Fruit fly (Drosophila melanogaster) whole organism, embryonic: ENCODE data around the gene sau.

Source experiments
- Ada2b ChIP-seq: fragments of 200-800 bp; sonication (Bioruptor generic); IDR thresholded peaks from 2 replicates; pipeline ENCODE4 v1.3.6; 2022; ENCODE audit warnings: missing biosample characterization, missing genetic modification characterization
- B-H1 ChIP-seq: fragments of 200-800 bp; sonication (Bioruptor generic); IDR thresholded peaks from 3 replicates; pipeline ENCODE4 v1.3.6; 2022; ENCODE audit warnings: missing biosample characterization, missing genetic modification characterization
- CG10431 ChIP-seq: fragments of 200-800 bp; sonication (Bioruptor generic); optimal IDR thresholded peaks from 3 replicates; lab custom pipeline; 2018; ENCODE audit warnings: missing biosample characterization, mild to moderate bottlenecking, missing genetic modification characterization
- CG10462 ChIP-seq: fragments of 200-800 bp; sonication (Bioruptor generic); optimal IDR thresholded peaks from 2 replicates; lab custom pipeline; 2016; ENCODE audit warnings: missing biosample characterization, missing genetic modification characterization
- CG12769 ChIP-seq: fragments of 200-800 bp; sonication (Bioruptor generic); optimal IDR thresholded peaks from 2 replicates; lab custom pipeline; 2019; ENCODE audit warnings: missing biosample characterization, mild to moderate bottlenecking, missing genetic modification characterization, moderate library complexity
- CG13894 ChIP-seq: fragments of 200-800 bp; sonication (Bioruptor generic); optimal IDR thresholded peaks from 3 replicates; lab custom pipeline; 2018; ENCODE audit warnings: missing biosample characterization, mild to moderate bottlenecking, missing genetic modification characterization, moderate library complexity
- CG14860 ChIP-seq: fragments of 200-800 bp; sonication (Bioruptor generic); IDR thresholded peaks from 3 replicates; pipeline ENCODE4 v1.3.6; 2022; ENCODE audit warnings: missing biosample characterization, missing genetic modification characterization; ENCODE audit not compliant: partially characterized antibody
- CG14965 ChIP-seq: fragments of 200-800 bp; sonication (Bioruptor generic); optimal IDR thresholded peaks from 2 replicates; lab custom pipeline; 2016; ENCODE audit warnings: missing biosample characterization, missing genetic modification characterization, borderline replicate concordance
- CG16815 ChIP-seq: fragments of 200-800 bp; sonication (Bioruptor generic); optimal IDR thresholded peaks from 3 replicates; lab custom pipeline; 2017; ENCODE audit warnings: missing biosample characterization, mild to moderate bottlenecking, missing genetic modification characterization
- CG17385 ChIP-seq: fragments of 200-800 bp; sonication (Bioruptor generic); optimal IDR thresholded peaks from 3 replicates; lab custom pipeline; 2018; ENCODE audit warnings: missing biosample characterization, mild to moderate bottlenecking, missing genetic modification characterization
- CG17568 ChIP-seq: fragments of 200-800 bp; sonication (Bioruptor generic); optimal IDR thresholded peaks from 2 replicates; lab custom pipeline; 2018; ENCODE audit warnings: missing biosample characterization, mild to moderate bottlenecking, missing genetic modification characterization, moderate library complexity
- CG30403 ChIP-seq: fragments of 200-800 bp; sonication (Bioruptor generic); optimal IDR thresholded peaks from 3 replicates; lab custom pipeline; 2016; ENCODE audit warnings: missing biosample characterization, missing genetic modification characterization
- CG31441 ChIP-seq: fragments of 200-800 bp; sonication (Bioruptor generic); IDR thresholded peaks from 2 replicates; pipeline ENCODE4 v1.3.6; 2022; ENCODE audit warnings: missing biosample characterization, missing genetic modification characterization
- CG3281 ChIP-seq: fragments of 200-800 bp; sonication (Bioruptor generic); optimal IDR thresholded peaks from 3 replicates; lab custom pipeline; 2017; ENCODE audit warnings: missing biosample characterization, mild to moderate bottlenecking, missing genetic modification characterization
- CG34224 ChIP-seq: fragments of 200-800 bp; sonication (Bioruptor generic); IDR thresholded peaks from 3 replicates; pipeline ENCODE4 v1.3.6; 2022; ENCODE audit warnings: missing biosample characterization, missing genetic modification characterization; ENCODE audit not compliant: partially characterized antibody
- CG4617 ChIP-seq: fragments of 200-800 bp; sonication (Bioruptor generic); optimal IDR thresholded peaks from 3 replicates; lab custom pipeline; 2016; ENCODE audit warnings: missing biosample characterization, missing genetic modification characterization, borderline replicate concordance
- CG4820 ChIP-seq: fragments of 200-800 bp; sonication (Bioruptor generic); optimal IDR thresholded peaks from 3 replicates; lab custom pipeline; 2016; ENCODE audit warnings: missing biosample characterization, missing genetic modification characterization
- CG6791 ChIP-seq: fragments of 200-800 bp; sonication (Bioruptor generic); IDR thresholded peaks from 3 replicates; pipeline ENCODE4 v1.3.6; 2022; ENCODE audit warnings: missing biosample characterization, missing genetic modification characterization; ENCODE audit not compliant: partially characterized antibody
- CG7839 ChIP-seq: fragments of 200-800 bp; sonication (Bioruptor generic); optimal IDR thresholded peaks from 3 replicates; lab custom pipeline; 2018; ENCODE audit warnings: missing biosample characterization, mild to moderate bottlenecking, missing genetic modification characterization, moderate library complexity
- CG7928 ChIP-seq: fragments of 200-800 bp; sonication (Bioruptor generic); optimal IDR thresholded peaks from 2 replicates; lab custom pipeline; 2017; ENCODE audit warnings: missing biosample characterization, mild to moderate bottlenecking, missing genetic modification characterization
- CG9437 ChIP-seq: fragments of 200-800 bp; sonication (Bioruptor generic); optimal IDR thresholded peaks from 2 replicates; lab custom pipeline; 2018; ENCODE audit warnings: missing biosample characterization, mild to moderate bottlenecking, missing genetic modification characterization
- Dbx ChIP-seq: fragments of 200-800 bp; sonication (Bioruptor generic); IDR thresholded peaks from 3 replicates; pipeline ENCODE4 v1.3.6; 2022; ENCODE audit warnings: missing biosample characterization, missing genetic modification characterization
- Dek ChIP-seq: fragments of 200-800 bp; sonication (Bioruptor generic); optimal IDR thresholded peaks from 3 replicates; lab custom pipeline; 2019; ENCODE audit warnings: missing biosample characterization, mild to moderate bottlenecking, missing genetic modification characterization, moderate library complexity
- Fer3 ChIP-seq: fragments of 200-800 bp; sonication (Bioruptor generic); optimal IDR thresholded peaks from 2 replicates; lab custom pipeline; 2018; ENCODE audit warnings: missing biosample characterization, mild to moderate bottlenecking, missing genetic modification characterization, moderate library complexity
- HLH4C ChIP-seq: fragments of 200-800 bp; sonication (Bioruptor generic); IDR thresholded peaks from 3 replicates; pipeline ENCODE4 v1.3.6; 2022; ENCODE audit warnings: missing biosample characterization, missing genetic modification characterization; ENCODE audit not compliant: partially characterized antibody
- Hmr ChIP-seq: fragments of 200-800 bp; sonication (Bioruptor generic); optimal IDR thresholded peaks from 3 replicates; lab custom pipeline; 2017; ENCODE audit warnings: mild to moderate bottlenecking, missing biosample characterization, missing genetic modification reagents, missing genetic modification characterization
- Mad ChIP-seq: fragments of 200-800 bp; sonication (Bioruptor generic); optimal IDR thresholded peaks from 2 replicates; lab custom pipeline; 2016; ENCODE audit warnings: missing biosample characterization, missing genetic modification characterization
- Med ChIP-seq: fragments of 200-800 bp; sonication (Bioruptor generic); peaks from one replicate; lab custom pipeline; 2016; ENCODE audit warnings: missing biosample characterization, missing genetic modification characterization, mild to moderate bottlenecking, inconsistent platforms, moderate library complexity
- Meics ChIP-seq: fragments of 200-800 bp; sonication (Bioruptor generic); optimal IDR thresholded peaks from 2 replicates; lab custom pipeline; 2017; ENCODE audit warnings: missing biosample characterization, mild to moderate bottlenecking, missing genetic modification characterization
- Nf-YB ChIP-seq: fragments of 200-800 bp; sonication (Bioruptor generic); optimal IDR thresholded peaks from 3 replicates; lab custom pipeline; 2019; ENCODE audit warnings: missing biosample characterization, mild to moderate bottlenecking, missing genetic modification characterization, moderate library complexity
- Tbp ChIP-seq: fragments of >200 bp; optimal IDR thresholded peaks from 2 replicates; lab custom pipeline; 2018; ENCODE audit warnings: missing biosample characterization, missing genetic modification characterization
- Trl ChIP-seq, 3 experiments: fragments of >200 bp in 2 of 3; fragments of 200-800 bp in 1 of 3; sonication (Bioruptor generic) in 1 of 3; optimal IDR thresholded peaks; 2 replicates in 1 of 3; 3 replicates in 2 of 3; lab custom pipeline; 2016 to 2017; ENCODE audit warnings: missing biosample characterization in 1 of 3, missing genetic modification characterization in 1 of 3
- corto ChIP-seq: fragments of 200-800 bp; sonication (Bioruptor generic); optimal IDR thresholded peaks from 2 replicates; lab custom pipeline; 2016; ENCODE audit warnings: missing biosample characterization, mild to moderate bottlenecking, missing genetic modification characterization, moderate library complexity
- eve ChIP-seq, 2 experiments: fragments of >200 bp; optimal IDR thresholded peaks; 2 replicates each; lab custom pipeline; 2017; ENCODE audit warnings: missing biosample characterization in 2 of 2, missing genetic modification characterization in 2 of 2
- fd64A ChIP-seq: fragments of 200-800 bp; sonication (Bioruptor generic); optimal IDR thresholded peaks from 3 replicates; lab custom pipeline; 2018; ENCODE audit warnings: missing biosample characterization, mild to moderate bottlenecking, missing genetic modification characterization
- fu2 ChIP-seq: fragments of 200-800 bp; sonication (Bioruptor generic); optimal IDR thresholded peaks from 2 replicates; lab custom pipeline; 2016; ENCODE audit warnings: missing biosample characterization, missing genetic modification characterization
- gfzf ChIP-seq: fragments of 200-800 bp; sonication (Bioruptor generic); optimal IDR thresholded peaks from 2 replicates; lab custom pipeline; 2016; ENCODE audit warnings: missing biosample characterization, mild to moderate bottlenecking, missing genetic modification characterization, moderate library complexity
- ken ChIP-seq: fragments of 200-800 bp; sonication (Bioruptor generic); IDR thresholded peaks from 3 replicates; pipeline ENCODE4 v1.3.6; 2022; ENCODE audit warnings: missing biosample characterization, missing genetic modification characterization
- lbe ChIP-seq: fragments of 200-800 bp; sonication (Bioruptor generic); optimal IDR thresholded peaks from 2 replicates; lab custom pipeline; 2016; ENCODE audit warnings: missing biosample characterization, mild to moderate bottlenecking, missing genetic modification characterization
- lmd ChIP-seq: fragments of 200-800 bp; sonication (Bioruptor generic); IDR thresholded peaks from 2 replicates; pipeline ENCODE4 v1.3.6; 2022; ENCODE audit warnings: missing biosample characterization, missing genetic modification characterization
- odd ChIP-seq: fragments of 200-800 bp; sonication (Bioruptor generic); optimal IDR thresholded peaks from 2 replicates; lab custom pipeline; 2017; ENCODE audit warnings: missing biosample characterization, mild to moderate bottlenecking, missing genetic modification characterization
- onecut ChIP-seq: fragments of 200-800 bp; sonication (Bioruptor generic); IDR thresholded peaks from 2 replicates; pipeline ENCODE4 v1.3.6; 2022; ENCODE audit warnings: missing biosample characterization, missing genetic modification characterization
- rib ChIP-seq: fragments of 200-800 bp; sonication (Bioruptor generic); IDR thresholded peaks from 2 replicates; pipeline ENCODE4 v1.3.6; 2022; ENCODE audit warnings: missing biosample characterization, missing genetic modification characterization
- scrt ChIP-seq: fragments of 200-800 bp; sonication (Bioruptor generic); optimal IDR thresholded peaks from 2 replicates; lab custom pipeline; 2018; ENCODE audit warnings: missing biosample characterization, mild to moderate bottlenecking, missing genetic modification characterization, moderate library complexity
- sug ChIP-seq: fragments of 200-800 bp; optimal IDR thresholded peaks from 2 replicates; lab custom pipeline; 2019; ENCODE audit warnings: missing biosample characterization, mild to moderate bottlenecking, missing genetic modification characterization, moderate library complexity
- usp ChIP-seq: fragments of >200 bp; optimal IDR thresholded peaks from 2 replicates; lab custom pipeline; 2017; ENCODE audit warnings: missing biosample characterization, missing genetic modification characterization
- zfh1 ChIP-seq: fragments of 200-800 bp; sonication (Bioruptor generic); IDR thresholded peaks from 3 replicates; pipeline ENCODE4 v1.3.6; 2022; ENCODE audit warnings: missing biosample characterization, missing genetic modification characterization

The sau gene

DNA sequence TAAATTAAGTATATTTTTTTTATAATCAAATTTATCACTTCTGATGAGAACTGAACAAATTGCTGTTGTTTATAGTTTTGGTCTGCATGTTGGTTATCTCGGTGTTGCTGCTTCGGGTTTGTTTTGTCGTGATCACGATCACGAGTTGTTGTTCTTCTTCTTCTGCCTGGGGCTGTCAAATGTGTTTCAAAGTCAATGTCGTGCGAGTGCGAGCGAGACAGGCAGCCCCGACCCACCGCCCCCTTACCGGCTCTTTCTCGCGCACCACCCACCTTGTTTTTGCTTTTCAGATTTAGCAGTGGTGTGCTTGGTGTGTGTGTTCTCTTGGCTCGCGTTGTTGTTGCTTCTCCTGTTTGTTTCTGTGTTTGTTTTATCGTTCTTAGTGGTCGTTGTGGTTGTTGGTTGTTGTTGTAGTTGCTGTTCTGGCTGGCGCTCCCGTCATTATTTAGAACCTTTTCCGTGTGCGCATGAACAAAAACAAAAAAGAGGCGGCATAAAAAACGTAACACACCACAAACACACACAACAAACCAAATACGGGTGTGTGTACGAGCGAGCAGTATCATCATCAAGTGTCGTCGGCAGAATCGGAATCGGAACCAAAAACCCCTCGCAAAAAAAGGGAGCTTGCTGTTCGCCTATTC is 28.5 kb upstream of the sau start, which contains the start of gene COX7AL2 (continued):
- TF ChIP-seq CG31441 (GFP tag; lab: Robert Waterston, UW) (no peak), Tbp (GFP tag; lab: Kevin White, UChicago) (no peak), CG10431 (GFP tag; lab: Kevin White, UChicago) (peak; percentile 35), CG30403 (GFP tag; lab: Kevin White, UChicago) (peak; percentile 39), rib (GFP tag; lab: Robert Waterston, UW) (no peak), odd (GFP tag; lab: Kevin White, UChicago) (no peak), lbe (GFP tag; lab: Kevin White, UChicago) (no peak), Nf-YB (GFP tag; lab: Kevin White, UChicago) (peak; percentile 14), fd64A (GFP tag; lab: Kevin White, UChicago) (no peak), Fer3 (no peak), Meics (GFP tag; lab: Kevin White, UChicago) (peak; percentile 5), corto (peak; percentile 12), CG17385 (GFP tag; lab: Kevin White, UChicago) (peak; percentile 95), CG14860 (no peak), Mad (no peak), CG3281 (no peak), Med (GFP tag; lab: Kevin White, UChicago) (no peak), lmd (GFP tag; lab: Robert Waterston, UW) (no peak), B-H1 (GFP tag; lab: Robert Waterston, UW) (no peak), CG14965 (GFP tag; lab: Kevin White, UChicago) (no peak), CG12769 (tag; lab: Kevin White, UChicago) (peak; percentile 71), CG7839 (tag; lab: Kevin White, UChicago) (no peak), CG4617 (GFP tag; lab: Kevin White, UChicago) (no peak), fu2 (GFP tag; lab: Kevin White, UChicago) (no peak), CG9437 (GFP tag; lab: Kevin White, UChicago) (no peak), Trl (optimal IDR thresholded peaks at IDR 0.05; lab: Kevin White, UChicago) (no peak), Trl (GFP tag; optimal IDR thresholded peaks at IDR 0.05; lab: Kevin White, UChicago) (no peak), HLH4C (GFP tag; lab: Robert Waterston, UW) (no peak), usp (GFP tag; lab: Kevin White, UChicago) (no peak), Ada2b (GFP tag; lab: Robert Waterston, UW) (no peak), Dek (no peak), CG16815 (GFP tag; lab: Kevin White, UChicago) (no peak), gfzf (GFP tag; lab: Kevin White, UChicago) (no peak)
- TF ChIP-seq, all 482 proteins: peak for 34

DNA sequence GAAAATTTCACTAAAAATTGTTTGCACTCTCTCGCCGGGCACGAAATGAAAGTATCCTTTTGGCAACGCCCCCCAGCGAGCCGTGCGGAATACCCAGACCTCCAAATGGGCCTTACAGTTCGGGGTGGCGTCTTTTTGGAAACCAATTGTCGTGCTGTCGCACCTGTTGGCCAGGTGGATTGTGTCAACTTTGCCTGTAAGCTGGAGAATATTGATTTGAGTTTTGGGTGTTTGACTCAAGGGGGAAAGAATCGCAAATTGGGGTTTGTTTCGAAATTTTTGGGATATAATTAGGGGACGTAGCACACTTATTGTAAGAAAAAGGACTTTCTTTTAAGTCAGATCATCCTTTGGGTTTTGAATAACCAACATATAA is 28.0 kb upstream of the sau start:
- no peak for TF ChIP-seq CG7928
- peak; percentile 86 for TF ChIP-seq CG13894
- TF ChIP-seq scrt (GFP tag; lab: Kevin White, UChicago) = peak; percentile 52
- no peak for TF ChIP-seq CG6791 (GFP tag; lab: Robert Waterston, UW)
- peak; percentile 81 for TF ChIP-seq onecut (GFP tag; lab: Robert Waterston, UW)
- no peak for TF ChIP-seq CG34224 (GFP tag; lab: Robert Waterston, UW)
- no peak for TF ChIP-seq ken (GFP tag; lab: Robert Waterston, UW)
- no peak for TF ChIP-seq Hmr (GFP tag; lab: Kevin White, UChicago)
- TF ChIP-seq CG4820 (GFP tag; lab: Kevin White, UChicago) = no peak
- TF ChIP-seq CG10462 = no peak
- TF ChIP-seq CG17568 (GFP tag; lab: Kevin White, UChicago) = no peak
- no peak for TF ChIP-seq eve (GFP tag; optimal IDR thresholded peaks at IDR 0.05; lab: Kevin White, UChicago)
- peak; percentile 83 for TF ChIP-seq sug (tag; lab: Kevin White, UChicago)
- no peak for TF ChIP-seq Dbx (GFP tag; lab: Robert Waterston, UW)
- no peak for TF ChIP-seq zfh1
- TF ChIP-seq, all 482 proteins: peak for 4
